Fruit fly (Drosophila melanogaster) whole organism, prepupa: Measurements from ENCODE around the gene CG42660.

Experiments used
- Blimp-1 ChIP-seq: fragments of 200-800 bp; sonication (Bioruptor generic); optimal IDR thresholded peaks from 3 replicates; lab custom pipeline; 2017; ENCODE audit warnings: missing biosample characterization, missing genetic modification characterization, mild to moderate bottlenecking, moderate library complexity, missing genetic modification reagents
- CG10631 ChIP-seq: fragments of 200-800 bp; sonication (Bioruptor generic); optimal IDR thresholded peaks from 2 replicates; lab custom pipeline; 2016; ENCODE audit warnings: missing biosample characterization, missing genetic modification characterization
- CG1621 ChIP-seq: fragments of 200-800 bp; sonication (Bioruptor generic); optimal IDR thresholded peaks from 3 replicates; lab custom pipeline; 2018; ENCODE audit warnings: missing biosample characterization, mild to moderate bottlenecking, missing genetic modification characterization
- CG16779 ChIP-seq: fragments of 200-800 bp; sonication (Bioruptor generic); optimal IDR thresholded peaks from 3 replicates; lab custom pipeline; 2017; ENCODE audit warnings: missing biosample characterization, mild to moderate bottlenecking, missing genetic modification characterization
- CG31627 ChIP-seq: fragments of 200-800 bp; sonication (Bioruptor generic); optimal IDR thresholded peaks from 3 replicates; lab custom pipeline; 2016; ENCODE audit warnings: missing biosample characterization, missing genetic modification characterization
- CG32006 ChIP-seq: fragments of 200-800 bp; sonication (Bioruptor generic); optimal IDR thresholded peaks from 3 replicates; lab custom pipeline; 2017; ENCODE audit warnings: missing biosample characterization, mild to moderate bottlenecking, missing genetic modification characterization
- CG34406 ChIP-seq: fragments of 200-800 bp; sonication (Bioruptor generic); optimal IDR thresholded peaks from 3 replicates; lab custom pipeline; 2016; ENCODE audit warnings: missing biosample characterization, missing genetic modification characterization
- CG4318 ChIP-seq: fragments of 200-800 bp; sonication (Bioruptor generic); optimal IDR thresholded peaks from 3 replicates; lab custom pipeline; 2017; ENCODE audit warnings: missing biosample characterization, mild to moderate bottlenecking, missing genetic modification characterization
- CG6163 ChIP-seq: fragments of 200-800 bp; sonication (Bioruptor generic); IDR thresholded peaks from 3 replicates; pipeline ENCODE4 v1.3.6; 2022; ENCODE audit warnings: missing biosample characterization, missing genetic modification characterization
- CG6276 ChIP-seq: fragments of 200-800 bp; sonication (Bioruptor generic); optimal IDR thresholded peaks from 2 replicates; lab custom pipeline; 2017; ENCODE audit warnings: missing biosample characterization, mild to moderate bottlenecking, missing genetic modification characterization
- CG8319 ChIP-seq: fragments of 200-800 bp; sonication (Bioruptor generic); optimal IDR thresholded peaks from 3 replicates; lab custom pipeline; 2016; ENCODE audit warnings: missing biosample characterization, missing genetic modification characterization
- CG8632 ChIP-seq: fragments of 200-800 bp; sonication (Bioruptor generic); optimal IDR thresholded peaks from 3 replicates; lab custom pipeline; 2016; ENCODE audit warnings: missing biosample characterization, missing genetic modification characterization
- CG9139 ChIP-seq: fragments of 200-800 bp; sonication (Bioruptor generic); optimal IDR thresholded peaks from 3 replicates; lab custom pipeline; 2017; ENCODE audit warnings: missing biosample characterization, mild to moderate bottlenecking, missing genetic modification characterization
- Eip78C ChIP-seq: fragments of 200-800 bp; sonication (Bioruptor generic); peaks from one replicate; lab custom pipeline; 2016; ENCODE audit warnings: missing biosample characterization, missing genetic modification characterization
- Eip93F ChIP-seq: fragments of 200-800 bp; sonication (Bioruptor generic); optimal IDR thresholded peaks from 2 replicates; lab custom pipeline; 2016; ENCODE audit warnings: missing biosample characterization, mild to moderate bottlenecking, missing genetic modification characterization
- Ets21C ChIP-seq: fragments of 200-800 bp; sonication (Bioruptor generic); optimal IDR thresholded peaks from 3 replicates; lab custom pipeline; 2016; ENCODE audit warnings: missing biosample characterization, missing genetic modification characterization
- Ets96B ChIP-seq: fragments of 200-800 bp; optimal IDR thresholded peaks from 2 replicates; lab custom pipeline; 2019; ENCODE audit warnings: missing biosample characterization, mild to moderate bottlenecking, missing genetic modification characterization, moderate library complexity
- Gug ChIP-seq: fragments of 200-800 bp; sonication (Bioruptor generic); IDR thresholded peaks from 2 replicates; pipeline ENCODE4 v1.3.6; 2022; ENCODE audit warnings: missing biosample characterization, missing genetic modification characterization
- Hr38 ChIP-seq: sonication (Bioruptor generic); optimal IDR thresholded peaks from 2 replicates; lab custom pipeline; 2016; ENCODE audit warnings: missing biosample characterization, missing genetic modification characterization
- Hr4 ChIP-seq: fragments of 200-800 bp; sonication (Bioruptor generic); optimal IDR thresholded peaks from 3 replicates; lab custom pipeline; 2016; ENCODE audit warnings: missing biosample characterization, missing genetic modification characterization
- OdsH ChIP-seq: fragments of 200-800 bp; sonication (Bioruptor generic); optimal IDR thresholded peaks from 3 replicates; lab custom pipeline; 2016; ENCODE audit warnings: missing biosample characterization, missing genetic modification characterization
- Smox ChIP-seq: fragments of 200-800 bp; sonication (Bioruptor generic); optimal IDR thresholded peaks from 3 replicates; lab custom pipeline; 2016; ENCODE audit warnings: missing biosample characterization, missing genetic modification characterization
- Sox102F ChIP-seq: fragments of 200-800 bp; sonication (Bioruptor generic); optimal IDR thresholded peaks from 2 replicates; lab custom pipeline; 2016; ENCODE audit warnings: missing biosample characterization, mild to moderate bottlenecking, missing genetic modification characterization
- Sox14 ChIP-seq: fragments of 200-800 bp; sonication (Bioruptor generic); optimal IDR thresholded peaks from 3 replicates; lab custom pipeline; 2016; ENCODE audit warnings: missing biosample characterization, missing genetic modification characterization
- Sox15 ChIP-seq: fragments of 200-800 bp; sonication (Bioruptor generic); optimal IDR thresholded peaks from 3 replicates; lab custom pipeline; 2016; ENCODE audit warnings: missing biosample characterization, missing genetic modification characterization
- achi ChIP-seq: fragments of 200-800 bp; sonication (Bioruptor generic); optimal IDR thresholded peaks from 3 replicates; lab custom pipeline; 2016; ENCODE audit warnings: missing biosample characterization, missing genetic modification characterization
- cyc ChIP-seq: fragments of 200-800 bp; sonication (Bioruptor generic); optimal IDR thresholded peaks from 3 replicates; lab custom pipeline; 2016; ENCODE audit warnings: missing biosample characterization, missing genetic modification characterization
- dac ChIP-seq: fragments of 200-800 bp; sonication (Bioruptor generic); optimal IDR thresholded peaks from 2 replicates; lab custom pipeline; 2017; ENCODE audit warnings: missing biosample characterization, mild to moderate bottlenecking, missing genetic modification characterization
- dsx ChIP-seq: fragments of 200-800 bp; optimal IDR thresholded peaks from 3 replicates; lab custom pipeline; 2019; ENCODE audit warnings: missing biosample characterization, mild to moderate bottlenecking, missing genetic modification characterization, moderate library complexity; ENCODE audit not compliant: poor library complexity, severe bottlenecking
- eg ChIP-seq: fragments of 200-800 bp; sonication (Bioruptor generic); IDR thresholded peaks from 3 replicates; pipeline ENCODE4 v1.3.6; 2022; ENCODE audit warnings: missing biosample characterization, missing genetic modification characterization
- esn ChIP-seq: fragments of 200-800 bp; sonication (Bioruptor generic); optimal IDR thresholded peaks from 2 replicates; lab custom pipeline; 2016; ENCODE audit warnings: missing biosample characterization, mild to moderate bottlenecking, missing genetic modification characterization, moderate library complexity
- fd59A ChIP-seq: fragments of 200-800 bp; sonication (Bioruptor generic); optimal IDR thresholded peaks from 2 replicates; lab custom pipeline; 2017; ENCODE audit warnings: missing biosample characterization, mild to moderate bottlenecking, missing genetic modification characterization, missing genetic modification reagents
- fkh ChIP-seq: fragments of 200-800 bp; sonication (Bioruptor generic); optimal IDR thresholded peaks from 3 replicates; lab custom pipeline; 2017; ENCODE audit warnings: missing biosample characterization, mild to moderate bottlenecking, missing genetic modification characterization, moderate library complexity
- pdm3 ChIP-seq: fragments of 200-800 bp; sonication (Bioruptor generic); optimal IDR thresholded peaks from 3 replicates; lab custom pipeline; 2016; ENCODE audit warnings: missing biosample characterization, missing genetic modification characterization
- salr ChIP-seq, 2 experiments: fragments of 200-800 bp; sonication (Bioruptor generic); optimal IDR thresholded peaks; 3 replicates each; lab custom pipeline; 2016 to 2018; ENCODE audit warnings: missing biosample characterization in 2 of 2, missing genetic modification characterization in 2 of 2, mild to moderate bottlenecking in 1 of 2
- spab ChIP-seq: fragments of 200-800 bp; sonication (Bioruptor generic); optimal IDR thresholded peaks from 2 replicates; lab custom pipeline; 2017; ENCODE audit warnings: missing biosample characterization, mild to moderate bottlenecking, missing genetic modification characterization, missing genetic modification reagents
- ss ChIP-seq, 2 experiments: fragments of 200-800 bp; sonication (Bioruptor generic); optimal IDR thresholded peaks; 2 replicates in 1 of 2; 3 replicates in 1 of 2; lab custom pipeline; 2017 to 2018; ENCODE audit warnings: mild to moderate bottlenecking in 2 of 2, missing biosample characterization in 2 of 2, missing genetic modification characterization in 2 of 2, moderate library complexity in 1 of 2
- svp ChIP-seq: fragments of 200-800 bp; sonication (Bioruptor generic); peaks from one replicate; lab custom pipeline; 2016; ENCODE audit warnings: missing biosample characterization, missing genetic modification characterization
- vri ChIP-seq: fragments of 200-800 bp; sonication (Bioruptor generic); optimal IDR thresholded peaks from 3 replicates; lab custom pipeline; 2016; ENCODE audit warnings: missing biosample characterization, mild to moderate bottlenecking, missing genetic modification characterization

Gene CG42660

dm6 chr3L:7465209-7465608, at the start of gene CG42660, which contains the start of the genes CG42661 and Tsp66A:
Gene CG42660 (plus strand): TSS chr3L:7465509.
Gene CG42661 (plus strand): TSS chr3L:7465509.
Gene Tsp66A (plus strand): TSS chr3L:7465509.
- TF ChIP-seq CG31627 (no peak), fd59A (GFP tag; lab: Kevin White, UChicago) (no peak), dac (GFP tag; lab: Kevin White, UChicago) (no peak), CG16779 (no peak), ss (GFP tag; optimal IDR thresholded peaks at IDR 0.05; lab: Kevin White, UChicago) (no peak), spab (GFP tag; lab: Kevin White, UChicago) (no peak), pdm3 (GFP tag; lab: Kevin White, UChicago) (no peak), CG1621 (no peak), cyc (no peak), svp (GFP tag; lab: Kevin White, UChicago) (no peak), esn (GFP tag; lab: Kevin White, UChicago) (no peak), achi (GFP tag; lab: Kevin White, UChicago) (no peak), CG32006 (GFP tag; lab: Kevin White, UChicago) (no peak), CG10631 (GFP tag; lab: Kevin White, UChicago) (no peak), Blimp-1 (GFP tag; lab: Kevin White, UChicago) (no peak), Smox (no peak), Gug (GFP tag; lab: Robert Waterston, UW) (no peak)

- TF ChIP-seq eg, result 0 out of 3 replicates have a peak, but pooled peaks have one; percentile 16
- no peak for TF ChIP-seq CG4318 (GFP tag; lab: Kevin White, UChicago)
- TF ChIP-seq Sox14 (GFP tag; lab: Kevin White, UChicago), result no peak
These were observed 42.7 kb upstream of the CG42660 start for dm6 chr3L:7422578-7422977.

- no peak for TF ChIP-seq Gug (GFP tag; lab: Robert Waterston, UW)
- peak; percentile 29; the same call in 1 of the 3 replicates for TF ChIP-seq eg
- no peak for TF ChIP-seq svp (GFP tag; lab: Kevin White, UChicago)
- no peak for TF ChIP-seq CG32006 (GFP tag; lab: Kevin White, UChicago)
- no peak for TF ChIP-seq Ets96B (tag; lab: Kevin White, UChicago)
- TF ChIP-seq CG6276 (GFP tag; lab: Kevin White, UChicago), result peak; percentile 30
- TF ChIP-seq fkh (GFP tag; lab: Kevin White, UChicago), result peak; percentile 37
- peak in 1 of 2 experiments; percentile 34 for TF ChIP-seq ss (GFP tag; optimal IDR thresholded peaks at IDR 0.05; lab: Kevin White, UChicago)
- no peak for TF ChIP-seq Sox15
- TF ChIP-seq OdsH (GFP tag; lab: Kevin White, UChicago), result no peak
- no peak for TF ChIP-seq CG34406 (GFP tag; lab: Kevin White, UChicago)
- TF ChIP-seq CG31627, result no peak
- TF ChIP-seq, all 60 proteins: peak for 4
These were observed 41.8 kb upstream of the CG42660 start, which contains the start of gene CG42458 for dm6 chr3L:7423517-7423916. Gene CG42458 (plus strand): TSS chr3L:7423827.

- TF ChIP-seq esn (GFP tag; lab: Kevin White, UChicago), result no peak
- TF ChIP-seq CG6163 (GFP tag; lab: Robert Waterston, UW), result no peak
- TF ChIP-seq CG1621, result no peak
- peak; percentile 19 for TF ChIP-seq svp (GFP tag; lab: Kevin White, UChicago)
- TF ChIP-seq Sox102F (GFP tag; lab: Kevin White, UChicago), result no peak
- no peak for TF ChIP-seq ss (GFP tag; optimal IDR thresholded peaks at IDR 0.05; lab: Kevin White, UChicago)
- TF ChIP-seq CG8632, result no peak
- TF ChIP-seq vri (GFP tag; lab: Kevin White, UChicago), result no peak
- TF ChIP-seq Eip78C (GFP tag; lab: Kevin White, UChicago), result no peak
These were observed 33.0 kb upstream of the CG42660 start for dm6 chr3L:7432265-7432664.

dm6 chr3L:7432811-7433324, 32.4 kb upstream of the CG42660 start:
- no peak for TF ChIP-seq Ets96B (tag; lab: Kevin White, UChicago)
- no peak for TF ChIP-seq dsx
- TF ChIP-seq Hr38 (GFP tag; lab: Kevin White, UChicago), result no peak
- no peak for TF ChIP-seq CG16779
- TF ChIP-seq Hr4, result no peak
- TF ChIP-seq spab (GFP tag; lab: Kevin White, UChicago), result no peak
- TF ChIP-seq CG10631 (GFP tag; lab: Kevin White, UChicago), result no peak
- TF ChIP-seq CG8319 (GFP tag; lab: Kevin White, UChicago), result no peak
- no peak for TF ChIP-seq CG34406 (GFP tag; lab: Kevin White, UChicago)
- TF ChIP-seq Gug (GFP tag; lab: Robert Waterston, UW), result no peak
- no peak for TF ChIP-seq fkh (GFP tag; lab: Kevin White, UChicago)
- TF ChIP-seq Eip78C (GFP tag; lab: Kevin White, UChicago), result peak; percentile 70
- peak; percentile 2 for TF ChIP-seq vri (GFP tag; lab: Kevin White, UChicago)
- TF ChIP-seq Ets21C (GFP tag; lab: Kevin White, UChicago), result no peak
- TF ChIP-seq eg, result no peak
- no peak for TF ChIP-seq salr (GFP tag; optimal IDR thresholded peaks at IDR 0.05; lab: Kevin White, UChicago)
- TF ChIP-seq CG9139 (GFP tag; lab: Kevin White, UChicago), result no peak
- no peak for TF ChIP-seq Eip93F
